Fruit fly (Drosophila melanogaster) whole organism, embryonic: ENCODE measurements around the gene CG4497.

ENCODE experiments used
- Atf6 ChIP-seq: fragments of 200-800 bp; sonication (Bioruptor generic); IDR thresholded peaks from 2 replicates; pipeline ENCODE4 v1.3.6; 2022; ENCODE audit warnings: missing biosample characterization, missing genetic modification characterization
- CG10147 ChIP-seq: fragments of 200-800 bp; sonication (Bioruptor generic); optimal IDR thresholded peaks from 2 replicates; lab custom pipeline; 2019; ENCODE audit warnings: missing biosample characterization, mild to moderate bottlenecking, missing genetic modification characterization, moderate library complexity
- CG11247 ChIP-seq: fragments of 200-800 bp; sonication (Bioruptor generic); IDR thresholded peaks from 2 replicates; pipeline ENCODE4 v1.3.6; 2022; ENCODE audit warnings: missing biosample characterization, missing genetic modification characterization
- CG12104 ChIP-seq: fragments of 200-800 bp; sonication (Bioruptor generic); optimal IDR thresholded peaks from 3 replicates; lab custom pipeline; 2016; ENCODE audit warnings: missing biosample characterization, missing genetic modification characterization
- CG12391 ChIP-seq: fragments of 200-800 bp; sonication (Bioruptor generic); optimal IDR thresholded peaks from 3 replicates; lab custom pipeline; 2018; ENCODE audit warnings: missing biosample characterization, mild to moderate bottlenecking, missing genetic modification characterization, moderate library complexity
- CG12659 ChIP-seq: fragments of 200-800 bp; sonication (Bioruptor generic); optimal IDR thresholded peaks from 3 replicates; lab custom pipeline; 2017; ENCODE audit warnings: mild to moderate bottlenecking, missing biosample characterization, missing genetic modification reagents, missing genetic modification characterization
- CG12744 ChIP-seq: fragments of 200-800 bp; sonication (Bioruptor generic); optimal IDR thresholded peaks from 2 replicates; lab custom pipeline; 2016; ENCODE audit warnings: missing biosample characterization, missing genetic modification characterization
- CG13287 ChIP-seq: fragments of 200-800 bp; sonication (Bioruptor generic); IDR thresholded peaks from 2 replicates; pipeline ENCODE4 v1.3.6; 2022; ENCODE audit warnings: missing biosample characterization, missing genetic modification characterization; ENCODE audit not compliant: partially characterized antibody
- CG13296 ChIP-seq: fragments of 200-800 bp; sonication (Bioruptor generic); optimal IDR thresholded peaks from 3 replicates; lab custom pipeline; 2018; ENCODE audit warnings: missing biosample characterization, mild to moderate bottlenecking, missing genetic modification characterization
- CG13894 ChIP-seq: fragments of 200-800 bp; sonication (Bioruptor generic); optimal IDR thresholded peaks from 3 replicates; lab custom pipeline; 2018; ENCODE audit warnings: missing biosample characterization, mild to moderate bottlenecking, missing genetic modification characterization, moderate library complexity
- CG14441 ChIP-seq: fragments of 200-800 bp; sonication (Bioruptor generic); IDR thresholded peaks from 2 replicates; pipeline ENCODE4 v1.3.6; 2022; ENCODE audit warnings: missing biosample characterization, missing genetic modification characterization
- CG15514 ChIP-seq: fragments of 200-800 bp; sonication (Bioruptor generic); optimal IDR thresholded peaks from 3 replicates; lab custom pipeline; 2017; ENCODE audit warnings: missing biosample characterization, missing genetic modification characterization, mild to moderate bottlenecking, moderate library complexity, missing genetic modification reagents
- CG1603 ChIP-seq: fragments of 200-800 bp; sonication (Bioruptor generic); optimal IDR thresholded peaks from 2 replicates; lab custom pipeline; 2019; ENCODE audit warnings: missing biosample characterization, mild to moderate bottlenecking, missing genetic modification characterization, moderate library complexity
- CG17385 ChIP-seq: fragments of 200-800 bp; sonication (Bioruptor generic); optimal IDR thresholded peaks from 3 replicates; lab custom pipeline; 2018; ENCODE audit warnings: missing biosample characterization, mild to moderate bottlenecking, missing genetic modification characterization
- CG18011 ChIP-seq: fragments of 200-800 bp; sonication (Bioruptor generic); optimal IDR thresholded peaks from 2 replicates; lab custom pipeline; 2017; ENCODE audit warnings: missing biosample characterization, missing genetic modification characterization, mild to moderate bottlenecking, moderate library complexity, missing genotype
- CG1832 ChIP-seq: fragments of 200-800 bp; sonication (Bioruptor generic); optimal IDR thresholded peaks from 2 replicates; lab custom pipeline; 2017; ENCODE audit warnings: missing biosample characterization, mild to moderate bottlenecking, missing genetic modification characterization, inconsistent platforms
- CG2678 ChIP-seq: fragments of 200-800 bp; sonication (Bioruptor generic); optimal IDR thresholded peaks from 3 replicates; lab custom pipeline; 2019; ENCODE audit warnings: missing biosample characterization, mild to moderate bottlenecking, missing genetic modification characterization, moderate library complexity
- CG31365 ChIP-seq: fragments of 200-800 bp; sonication (Bioruptor generic); optimal IDR thresholded peaks from 2 replicates; lab custom pipeline; 2018; ENCODE audit warnings: missing biosample characterization, mild to moderate bottlenecking, missing genetic modification characterization
- CG32767 ChIP-seq: fragments of 200-800 bp; sonication (Bioruptor generic); IDR thresholded peaks from 2 replicates; pipeline ENCODE4 v1.3.6; 2022; ENCODE audit warnings: missing biosample characterization, missing genetic modification characterization
- CG34422 ChIP-seq: fragments of 200-800 bp; sonication (Bioruptor generic); IDR thresholded peaks from 3 replicates; pipeline ENCODE4 v1.3.6; 2022; ENCODE audit warnings: missing biosample characterization, missing genetic modification characterization
- CG4360 ChIP-seq: fragments of 200-800 bp; sonication (Bioruptor generic); IDR thresholded peaks from 2 replicates; pipeline ENCODE4 v1.3.6; 2022; ENCODE audit warnings: missing biosample characterization, missing genetic modification characterization
- CG4404 ChIP-seq: fragments of 200-800 bp; sonication (Bioruptor generic); IDR thresholded peaks from 2 replicates; pipeline ENCODE4 v1.3.6; 2022; ENCODE audit warnings: missing biosample characterization, missing genetic modification characterization
- CG6683 ChIP-seq: fragments of 200-800 bp; sonication (Bioruptor generic); optimal IDR thresholded peaks from 2 replicates; lab custom pipeline; 2017; ENCODE audit warnings: missing biosample characterization, mild to moderate bottlenecking, missing genetic modification characterization, missing genetic modification reagents
- CG8924 ChIP-seq: fragments of 200-800 bp; optimal IDR thresholded peaks from 3 replicates; lab custom pipeline; 2019; ENCODE audit warnings: missing biosample characterization, mild to moderate bottlenecking, missing genetic modification characterization, moderate library complexity
- CHES-1-like ChIP-seq: fragments of 200-800 bp; sonication (Bioruptor generic); optimal IDR thresholded peaks from 2 replicates; lab custom pipeline; 2016; ENCODE audit warnings: missing biosample characterization, missing genetic modification characterization
- CrebB ChIP-seq: fragments of 200-800 bp; sonication (Bioruptor generic); optimal IDR thresholded peaks from 3 replicates; lab custom pipeline; 2018; ENCODE audit warnings: missing biosample characterization, mild to moderate bottlenecking, missing genetic modification characterization
- Elba2 ChIP-seq: fragments of 200-800 bp; sonication (Bioruptor generic); optimal IDR thresholded peaks from 3 replicates; lab custom pipeline; 2016; ENCODE audit warnings: missing biosample characterization, missing genetic modification characterization
- Gsc ChIP-seq: fragments of 200-800 bp; sonication (Bioruptor generic); IDR thresholded peaks from 2 replicates; pipeline ENCODE4 v1.3.6; 2022; ENCODE audit warnings: missing biosample characterization, missing genetic modification characterization
- Lhr ChIP-seq: fragments of 200-800 bp; sonication (Bioruptor generic); optimal IDR thresholded peaks from 3 replicates; lab custom pipeline; 2017; ENCODE audit warnings: mild to moderate bottlenecking, missing biosample characterization, missing genetic modification reagents, missing genetic modification characterization
- Mrtf ChIP-seq: fragments of 200-800 bp; sonication (Bioruptor generic); IDR thresholded peaks from 3 replicates; pipeline ENCODE4 v1.3.6; 2022; ENCODE audit warnings: missing biosample characterization, missing genetic modification characterization
- Oli ChIP-seq: fragments of 200-800 bp; sonication (Bioruptor generic); optimal IDR thresholded peaks from 2 replicates; lab custom pipeline; 2018; ENCODE audit warnings: missing biosample characterization, mild to moderate bottlenecking, missing genetic modification characterization, moderate library complexity
- Pdp1 ChIP-seq, 2 experiments: fragments of 200-800 bp; sonication (Bioruptor generic); optimal IDR thresholded peaks; 3 replicates each; lab custom pipeline; 2016; ENCODE audit warnings: missing biosample characterization in 2 of 2, missing genetic modification characterization in 2 of 2, mild to moderate bottlenecking in 1 of 2, moderate library complexity in 1 of 2
- Vsx1 ChIP-seq: fragments of 200-800 bp; sonication (Bioruptor generic); optimal IDR thresholded peaks from 2 replicates; lab custom pipeline; 2017; ENCODE audit warnings: missing biosample characterization, mild to moderate bottlenecking, missing genetic modification characterization, missing genetic modification reagents
- Xrp1 ChIP-seq: fragments of 200-800 bp; sonication (Bioruptor generic); IDR thresholded peaks from 2 replicates; pipeline ENCODE4 v1.3.6; 2022; ENCODE audit warnings: missing biosample characterization, missing genetic modification characterization
- ac ChIP-seq: fragments of 200-800 bp; sonication (Bioruptor generic); optimal IDR thresholded peaks from 3 replicates; lab custom pipeline; 2017; ENCODE audit warnings: missing biosample characterization, mild to moderate bottlenecking, missing genetic modification characterization
- cas ChIP-seq: fragments of 200-800 bp; sonication (Bioruptor generic); IDR thresholded peaks from 2 replicates; pipeline ENCODE4 v1.3.6; 2022; ENCODE audit warnings: missing biosample characterization, missing genetic modification characterization
- cg ChIP-seq: fragments of 200-800 bp; sonication (Bioruptor generic); optimal IDR thresholded peaks from 3 replicates; lab custom pipeline; 2019; ENCODE audit warnings: missing biosample characterization, mild to moderate bottlenecking, missing genetic modification characterization, moderate library complexity
- dati ChIP-seq: fragments of 200-800 bp; sonication (Bioruptor generic); IDR thresholded peaks from 2 replicates; pipeline ENCODE4 v1.3.6; 2022; ENCODE audit warnings: missing biosample characterization, missing genetic modification characterization
- en ChIP-seq: fragments of 200-800 bp; sonication (Bioruptor generic); optimal IDR thresholded peaks from 2 replicates; lab custom pipeline; 2016; ENCODE audit warnings: missing biosample characterization, missing genetic modification characterization
- ewg ChIP-seq: fragments of 200-800 bp; sonication (Bioruptor generic); optimal IDR thresholded peaks from 3 replicates; lab custom pipeline; 2017; ENCODE audit warnings: mild to moderate bottlenecking, missing biosample characterization, missing genetic modification reagents, missing genetic modification characterization
- exex ChIP-seq: fragments of 200-800 bp; sonication (Bioruptor generic); optimal IDR thresholded peaks from 4 replicates; lab custom pipeline; 2018; ENCODE audit warnings: missing biosample characterization, mild to moderate bottlenecking, missing genetic modification characterization, moderate library complexity
- gsb-n ChIP-seq: fragments of 200-800 bp; sonication (Bioruptor generic); optimal IDR thresholded peaks from 3 replicates; lab custom pipeline; 2018; ENCODE audit warnings: missing biosample characterization, mild to moderate bottlenecking, missing genetic modification characterization
- hth ChIP-seq: fragments of >200 bp; optimal IDR thresholded peaks from 2 replicates; lab custom pipeline; 2017; ENCODE audit warnings: inconsistent platforms
- odd ChIP-seq: fragments of 200-800 bp; sonication (Bioruptor generic); optimal IDR thresholded peaks from 2 replicates; lab custom pipeline; 2017; ENCODE audit warnings: missing biosample characterization, mild to moderate bottlenecking, missing genetic modification characterization
- phol ChIP-seq: fragments of 200-800 bp; sonication (Bioruptor generic); optimal IDR thresholded peaks from 3 replicates; lab custom pipeline; 2018; ENCODE audit warnings: missing biosample characterization, mild to moderate bottlenecking, missing genetic modification characterization, moderate library complexity
- pzg ChIP-seq: fragments of 200-800 bp; sonication (Bioruptor generic); optimal IDR thresholded peaks from 3 replicates; lab custom pipeline; 2018; ENCODE audit warnings: missing biosample characterization, mild to moderate bottlenecking, missing genetic modification characterization, moderate library complexity
- salm ChIP-seq: fragments of 200-800 bp; sonication (Bioruptor generic); optimal IDR thresholded peaks from 2 replicates; lab custom pipeline; 2018; ENCODE audit warnings: missing biosample characterization, mild to moderate bottlenecking, missing genetic modification characterization
- so ChIP-seq: fragments of 200-800 bp; sonication (Bioruptor generic); IDR thresholded peaks from 3 replicates; pipeline ENCODE4 v1.3.6; 2022; ENCODE audit warnings: missing biosample characterization, missing genetic modification characterization
- toy ChIP-seq: fragments of 200-800 bp; sonication (Bioruptor generic); IDR thresholded peaks from 2 replicates; pipeline ENCODE4 v1.3.6; 2022; ENCODE audit warnings: missing biosample characterization, missing genetic modification characterization
- zfh1 ChIP-seq: fragments of 200-800 bp; sonication (Bioruptor generic); IDR thresholded peaks from 3 replicates; pipeline ENCODE4 v1.3.6; 2022; ENCODE audit warnings: missing biosample characterization, missing genetic modification characterization

The CG4497 gene

dm6 chr2L:7219650-7220267, 25.4 kb upstream of the CG4497 start, which contains the start of gene CG13784 (continued):
- TF ChIP-seq CG31365 (tag; lab: Kevin White, UChicago) = peak; percentile 27
- TF ChIP-seq CG32767 (GFP tag; lab: Robert Waterston, UW) = peak; percentile 39; the same call in 1 of the 2 replicates
- TF ChIP-seq CG10147 (GFP tag; lab: Kevin White, UChicago) = no peak
- TF ChIP-seq CG13894 (tag; lab: Kevin White, UChicago) = peak; percentile 76
- peak; percentile 13 for TF ChIP-seq CG17385 (GFP tag; lab: Kevin White, UChicago)
- TF ChIP-seq odd = peak; percentile 29
- peak; percentile 44 for TF ChIP-seq gsb-n
- no peak for TF ChIP-seq hth (lab: Kevin White, UChicago)
- TF ChIP-seq CHES-1-like (GFP tag; lab: Kevin White, UChicago) = peak; percentile 75
- no peak for TF ChIP-seq CG14441 (GFP tag; lab: Robert Waterston, UW)
- TF ChIP-seq CG12391 = peak; percentile 63
- peak; percentile 74 for TF ChIP-seq Lhr
- peak; percentile 52 for TF ChIP-seq phol (tag; lab: Kevin White, UChicago)
- TF ChIP-seq Gsc (GFP tag; lab: Robert Waterston, UW) = no peak
- TF ChIP-seq CG11247 (GFP tag; lab: Robert Waterston, UW) = no peak
- no peak for TF ChIP-seq Vsx1 (GFP tag; lab: Kevin White, UChicago)
- TF ChIP-seq salm (tag; lab: Kevin White, UChicago) = peak; percentile 46
- TF ChIP-seq en (GFP tag; lab: Kevin White, UChicago) = no peak
- TF ChIP-seq Oli = no peak
- TF ChIP-seq Mrtf (GFP tag; lab: Robert Waterston, UW) = no peak
- no peak for TF ChIP-seq ac (GFP tag; lab: Kevin White, UChicago)
- peak; percentile 74 for TF ChIP-seq CG13287 (GFP tag; lab: Robert Waterston, UW)
- peak; percentile 94 for TF ChIP-seq pzg (GFP tag; lab: Kevin White, UChicago)
- no peak for TF ChIP-seq cas (GFP tag; lab: Robert Waterston, UW)
- TF ChIP-seq CG1603 (tag; lab: Kevin White, UChicago) = peak; percentile 82
- TF ChIP-seq CG1832 (GFP tag; lab: Kevin White, UChicago) = no peak
- TF ChIP-seq Xrp1 (GFP tag; lab: Robert Waterston, UW) = peak; percentile 16; the same call in 1 of the 2 replicates
- TF ChIP-seq CG34422 (GFP tag; lab: Robert Waterston, UW) = peak; percentile 67; the same call in 1 of the 3 replicates
- TF ChIP-seq CG12744 (GFP tag; lab: Kevin White, UChicago) = no peak
- no peak for TF ChIP-seq so (GFP tag; lab: Robert Waterston, UW)
- peak; percentile 71 for TF ChIP-seq CG12659 (GFP tag; lab: Kevin White, UChicago)
- no peak for TF ChIP-seq toy (GFP tag; lab: Robert Waterston, UW)
- TF ChIP-seq dati = no peak
- no peak for TF ChIP-seq CG12104 (GFP tag; lab: Kevin White, UChicago)
- TF ChIP-seq CG13296 (GFP tag; lab: Kevin White, UChicago) = peak; percentile 18
- TF ChIP-seq zfh1 (GFP tag; lab: Robert Waterston, UW) = no peak
- TF ChIP-seq CG4404 (GFP tag; lab: Robert Waterston, UW) = no peak
- TF ChIP-seq Pdp1 (GFP tag; optimal IDR thresholded peaks at IDR 0.05; lab: Kevin White, UChicago) = peak in 1 of 2 experiments; percentile 66
- no peak for TF ChIP-seq cg (GFP tag; lab: Kevin White, UChicago)
- TF ChIP-seq Elba2 = no peak
- TF ChIP-seq CG2678 (tag; lab: Kevin White, UChicago) = peak; percentile 51
- no peak for TF ChIP-seq exex (tag; lab: Kevin White, UChicago)
- TF ChIP-seq Atf6 (GFP tag; lab: Robert Waterston, UW) = peak; percentile 57
- TF ChIP-seq CG15514 (GFP tag; lab: Kevin White, UChicago) = peak; percentile 78
- TF ChIP-seq CG18011 (GFP tag; lab: Kevin White, UChicago) = peak; percentile 0
- TF ChIP-seq CG6683 (GFP tag; lab: Kevin White, UChicago) = peak; percentile 33
- no peak for TF ChIP-seq ewg (GFP tag; lab: Kevin White, UChicago)
- TF ChIP-seq CG8924 (tag; lab: Kevin White, UChicago) = peak; percentile 68
- TF ChIP-seq CG4360 (GFP tag; lab: Robert Waterston, UW) = peak; percentile 96
- peak; percentile 45 for TF ChIP-seq CrebB
